Worm (Caenorhabditis elegans) whole organism, L3 larva: ENCODE measurements around the gene dnj-17.

Experiments
- R02D3.7 ChIP-seq: fragments of 150-350 bp; optimal IDR thresholded peaks from 2 replicates; lab custom pipeline; 2014; ENCODE audit warnings: missing biosample characterization, missing genetic modification characterization
- ZK546.5 ChIP-seq: sonication (generic microtip); optimal IDR thresholded peaks from 2 replicates; lab custom pipeline; 2017; ENCODE audit warnings: missing biosample characterization, missing genetic modification characterization
- aly-2 ChIP-seq: fragments of 150-350 bp; optimal IDR thresholded peaks from 2 replicates; lab custom pipeline; 2014; ENCODE audit warnings: missing biosample characterization, missing genetic modification characterization
- ama-1 ChIP-seq: fragments of 150-350 bp; optimal IDR thresholded peaks from 2 replicates; lab custom pipeline; 2018
- ceh-16 ChIP-seq: sonication (generic microtip); optimal IDR thresholded peaks from 2 replicates; lab custom pipeline; 2017; ENCODE audit warnings: missing biosample characterization, missing genetic modification characterization
- ceh-28 ChIP-seq: fragments of 150-350 bp; optimal IDR thresholded peaks from 2 replicates; lab custom pipeline; 2014; ENCODE audit warnings: missing biosample characterization, missing genetic modification reagents, missing genetic modification characterization
- ceh-9 ChIP-seq: sonication (generic microtip); optimal IDR thresholded peaks from 2 replicates; lab custom pipeline; 2018; ENCODE audit warnings: missing biosample characterization, missing genetic modification characterization
- daf-12 ChIP-seq: fragments of 150-350 bp; optimal IDR thresholded peaks from 2 replicates; lab custom pipeline; 2014; ENCODE audit warnings: missing biosample characterization, missing genetic modification reagents, missing genetic modification characterization
- egl-27 ChIP-seq: sonication (generic microtip); optimal IDR thresholded peaks from 4 replicates; lab custom pipeline; 2017; ENCODE audit warnings: missing biosample characterization, missing genetic modification reagents, missing genetic modification characterization
- egl-5 ChIP-seq: fragments of 150-350 bp; optimal IDR thresholded peaks from 2 replicates; lab custom pipeline; 2017; ENCODE audit warnings: missing biosample characterization, missing genetic modification reagents, missing genetic modification characterization, inconsistent platforms
- elt-1 ChIP-seq: fragments of 150-350 bp; optimal IDR thresholded peaks from 2 replicates; lab custom pipeline; 2014; ENCODE audit warnings: missing biosample characterization, missing genetic modification characterization
- elt-2 ChIP-seq: sonication (generic microtip); optimal IDR thresholded peaks from 2 replicates; lab custom pipeline; 2016; ENCODE audit warnings: missing genetic modification reagents, mild to moderate bottlenecking, missing genetic modification characterization, missing compliant biosample characterization
- elt-3 ChIP-seq, 3 experiments: fragments of 150-350 bp in 1 of 3; sonication (generic microtip) in 2 of 3; optimal IDR thresholded peaks; 2 replicates in 2 of 3; 4 replicates in 1 of 3; lab custom pipeline; 2014 to 2017; ENCODE audit warnings: missing biosample characterization in 3 of 3, missing genetic modification characterization in 3 of 3
- eor-1 ChIP-seq, 2 experiments: fragments of 150-350 bp; optimal IDR thresholded peaks; 2 replicates each; lab custom pipeline; 2014 to 2018; ENCODE audit warnings: missing biosample characterization in 2 of 2, missing genetic modification characterization in 2 of 2
- fkh-10 ChIP-seq: sonication (generic microtip); optimal IDR thresholded peaks from 2 replicates; lab custom pipeline; 2017; ENCODE audit warnings: missing biosample characterization, missing genetic modification reagents, missing genetic modification characterization
- fkh-2 ChIP-seq: fragments of 150-350 bp; optimal IDR thresholded peaks from 2 replicates; lab custom pipeline; 2014; ENCODE audit warnings: missing biosample characterization, missing genetic modification reagents, missing genetic modification characterization
- fos-1 ChIP-seq: fragments of 150-350 bp; optimal IDR thresholded peaks from 2 replicates; lab custom pipeline; 2014; ENCODE audit warnings: missing biosample characterization, missing genetic modification characterization
- hmg-11 ChIP-seq: sonication (generic microtip); optimal IDR thresholded peaks from 2 replicates; lab custom pipeline; 2016; ENCODE audit warnings: missing genetic modification characterization, missing compliant biosample characterization
- jun-1 ChIP-seq: fragments of 150-350 bp; optimal IDR thresholded peaks from 2 replicates; lab custom pipeline; 2014; ENCODE audit warnings: missing biosample characterization, missing genetic modification reagents, missing genetic modification characterization
- lin-15B ChIP-seq: fragments of 150-350 bp; optimal IDR thresholded peaks from 2 replicates; lab custom pipeline; 2014; ENCODE audit warnings: missing biosample characterization, missing genetic modification characterization
- lin-39 ChIP-seq: fragments of 150-350 bp; optimal IDR thresholded peaks from 2 replicates; lab custom pipeline; 2018; ENCODE audit warnings: missing biosample characterization, missing genetic modification reagents, missing genetic modification characterization
- lsy-12 ChIP-seq: sonication (generic microtip); optimal IDR thresholded peaks from 2 replicates; lab custom pipeline; 2016; ENCODE audit warnings: mild to moderate bottlenecking, missing genetic modification characterization, missing compliant biosample characterization
- mdl-1 ChIP-seq: fragments of 150-350 bp; optimal IDR thresholded peaks from 2 replicates; lab custom pipeline; 2014; ENCODE audit warnings: missing biosample characterization, missing genetic modification characterization
- mml-1 ChIP-seq: fragments of 150-350 bp; sonication (generic microtip); optimal IDR thresholded peaks from 3 replicates; lab custom pipeline; 2014; ENCODE audit warnings: missing biosample characterization, missing genetic modification characterization
- nfya-1 ChIP-seq: sonication (generic microtip); optimal IDR thresholded peaks from 2 replicates; lab custom pipeline; 2017; ENCODE audit warnings: missing genetic modification characterization, mild to moderate bottlenecking, missing compliant biosample characterization, antibody characterized with exemption, moderate library complexity; ENCODE audit not compliant: insufficient read depth
- nhr-11 ChIP-seq: fragments of 150-350 bp; optimal IDR thresholded peaks from 2 replicates; lab custom pipeline; 2014; ENCODE audit warnings: missing biosample characterization, missing genetic modification characterization
- nhr-12 ChIP-seq: fragments of 150-350 bp; optimal IDR thresholded peaks from 2 replicates; lab custom pipeline; 2014; ENCODE audit warnings: missing biosample characterization, missing genetic modification characterization
- nhr-23 ChIP-seq: fragments of 150-350 bp; optimal IDR thresholded peaks from 2 replicates; lab custom pipeline; 2014; ENCODE audit warnings: missing biosample characterization, missing genetic modification reagents, missing genetic modification characterization
- nhr-237 ChIP-seq: fragments of 150-350 bp; optimal IDR thresholded peaks from 2 replicates; lab custom pipeline; 2014; ENCODE audit warnings: missing biosample characterization, missing genetic modification characterization
- nhr-25 ChIP-seq: sonication (generic microtip); optimal IDR thresholded peaks from 2 replicates; lab custom pipeline; 2017; ENCODE audit warnings: missing biosample characterization, missing genetic modification characterization
- nhr-28 ChIP-seq: fragments of 150-350 bp; optimal IDR thresholded peaks from 2 replicates; lab custom pipeline; 2014; ENCODE audit warnings: missing biosample characterization, missing genetic modification characterization
- nhr-43 ChIP-seq: sonication (generic microtip); optimal IDR thresholded peaks from 2 replicates; lab custom pipeline; 2016; ENCODE audit warnings: mild to moderate bottlenecking, missing genetic modification characterization, missing compliant biosample characterization; ENCODE audit not compliant: poor library complexity, severe bottlenecking
- nhr-67 ChIP-seq: fragments of 150-350 bp; optimal IDR thresholded peaks from 2 replicates; lab custom pipeline; 2014; ENCODE audit warnings: missing biosample characterization, missing genetic modification characterization
- nhr-76 ChIP-seq: fragments of 150-350 bp; sonication (generic microtip); optimal IDR thresholded peaks from 5 replicates; lab custom pipeline; 2014; ENCODE audit warnings: missing biosample characterization, missing genetic modification characterization
- nhr-77 ChIP-seq: fragments of 150-350 bp; optimal IDR thresholded peaks from 2 replicates; lab custom pipeline; 2014; ENCODE audit warnings: missing biosample characterization, missing genetic modification characterization
- pha-4 ChIP-seq: fragments of 150-350 bp; optimal IDR thresholded peaks from 2 replicates; lab custom pipeline; 2014; ENCODE audit warnings: missing biosample characterization, missing genetic modification reagents, missing genetic modification characterization
- pqm-1 ChIP-seq: fragments of 150-350 bp; optimal IDR thresholded peaks from 2 replicates; lab custom pipeline; 2017; ENCODE audit warnings: missing biosample characterization, missing genetic modification characterization, inconsistent platforms
- sea-2 ChIP-seq: fragments of 150-350 bp; sonication (generic microtip); optimal IDR thresholded peaks from 4 replicates; lab custom pipeline; 2014; ENCODE audit warnings: missing biosample characterization, missing genetic modification reagents, missing genetic modification characterization
- skn-1 ChIP-seq: fragments of 150-350 bp; optimal IDR thresholded peaks from 2 replicates; lab custom pipeline; 2014; ENCODE audit warnings: missing biosample characterization, missing genetic modification characterization
- snpc-4 ChIP-seq: fragments of 150-350 bp; optimal IDR thresholded peaks from 2 replicates; lab custom pipeline; 2014; ENCODE audit warnings: missing biosample characterization, missing genetic modification characterization
- tbx-2 ChIP-seq: sonication (generic microtip); optimal IDR thresholded peaks from 2 replicates; lab custom pipeline; 2016; ENCODE audit warnings: mild to moderate bottlenecking, missing genetic modification characterization, missing compliant biosample characterization
- unc-39 ChIP-seq: sonication (generic microtip); optimal IDR thresholded peaks from 4 replicates; lab custom pipeline; 2017; ENCODE audit warnings: missing biosample characterization, missing genetic modification characterization
- unc-62 ChIP-seq: fragments of 150-350 bp; sonication (generic microtip); optimal IDR thresholded peaks from 4 replicates; lab custom pipeline; 2014; ENCODE audit warnings: missing biosample characterization, missing genetic modification reagents, missing genetic modification characterization
- zag-1 ChIP-seq: fragments of 150-350 bp; optimal IDR thresholded peaks from 2 replicates; lab custom pipeline; 2014; ENCODE audit warnings: missing biosample characterization, missing genetic modification characterization
- ztf-11 ChIP-seq: fragments of 150-350 bp; optimal IDR thresholded peaks from 2 replicates; lab custom pipeline; 2014; ENCODE audit warnings: missing biosample characterization, missing genetic modification characterization
- ztf-4 ChIP-seq: fragments of 150-350 bp; optimal IDR thresholded peaks from 2 replicates; lab custom pipeline; 2014; ENCODE audit warnings: missing biosample characterization, missing genetic modification characterization

dnj-17 gene

ce11 chrIII:13378242-13378641 lies 14.9 kb downstream of the dnj-17 start, which contains the start of gene T03F6.10:
Gene T03F6.10 (minus strand): TSS chrIII:13378342.
- no peak for TF ChIP-seq elt-3 (tag; optimal IDR thresholded peaks at IDR 0.05; lab: Kevin White, UChicago)
- no peak for TF ChIP-seq zag-1 (tag; lab: Kevin White, UChicago)
- no peak for TF ChIP-seq tbx-2
- TF ChIP-seq ceh-28 (tag; lab: Kevin White, UChicago) = no peak
- TF ChIP-seq lin-15B (tag; lab: Kevin White, UChicago) = no peak
- TF ChIP-seq pha-4 (tag; lab: Kevin White, UChicago) = no peak
- TF ChIP-seq aly-2 (tag; lab: Kevin White, UChicago) = no peak
- TF ChIP-seq elt-1 (tag; lab: Kevin White, UChicago) = no peak
- TF ChIP-seq nhr-25 = no peak
- TF ChIP-seq, all 47 proteins: peak for 0

ce11 chrIII:13377249-13377648 lies 15.9 kb downstream of the dnj-17 start:
- TF ChIP-seq pqm-1 (peak; percentile 62), nfya-1 (peak; percentile 93), skn-1 (tag; lab: Kevin White, UChicago) (peak; percentile 76), jun-1 (peak; percentile 55), unc-39 (tag; lab: Kevin White, UChicago) (no peak), fkh-10 (GFP tag; lab: Kevin White, UChicago) (no peak), nhr-28 (tag; lab: Kevin White, UChicago) (no peak), fkh-2 (tag; lab: Kevin White, UChicago) (no peak), nhr-12 (tag; lab: Kevin White, UChicago) (no peak), ama-1 (lab: Kevin White, UChicago) (no peak), ztf-11 (tag; lab: Kevin White, UChicago) (no peak), elt-2 (tag; lab: Kevin White, UChicago) (peak; percentile 93), elt-1 (tag; lab: Kevin White, UChicago) (no peak), R02D3.7 (no peak), pha-4 (tag; lab: Kevin White, UChicago) (peak; percentile 55), nhr-11 (tag; lab: Kevin White, UChicago) (no peak), lin-15B (tag; lab: Kevin White, UChicago) (peak; percentile 27), daf-12 (tag; lab: Kevin White, UChicago) (no peak), nhr-76 (tag; lab: Kevin White, UChicago) (no peak), egl-5 (tag; lab: Kevin White, UChicago) (peak; percentile 9), aly-2 (tag; lab: Kevin White, UChicago) (no peak), nhr-67 (tag; lab: Kevin White, UChicago) (no peak), eor-1 (tag; optimal IDR thresholded peaks at IDR 0.05; lab: Kevin White, UChicago) (no peak), elt-3 (tag; optimal IDR thresholded peaks at IDR 0.05; lab: Kevin White, UChicago) (no peak), ztf-4 (no peak), nhr-23 (tag; lab: Kevin White, UChicago) (no peak), ceh-9 (tag; lab: Kevin White, UChicago) (no peak), nhr-25 (no peak), mml-1 (tag; lab: Kevin White, UChicago) (no peak), tbx-2 (no peak), ceh-16 (tag; lab: Kevin White, UChicago) (no peak), snpc-4 (peak; percentile 56), sea-2 (no peak), nhr-43 (peak; percentile 7), egl-27 (tag; lab: Kevin White, UChicago) (no peak), nhr-77 (tag; lab: Kevin White, UChicago) (no peak), lsy-12 (tag; lab: Kevin White, UChicago) (no peak), ZK546.5 (tag; lab: Kevin White, UChicago) (no peak), unc-62 (GFP tag; lab: Kevin White, UChicago) (no peak), fos-1 (tag; lab: Kevin White, UChicago) (no peak), lin-39 (tag; lab: Kevin White, UChicago) (peak; percentile 91), nhr-237 (tag; lab: Kevin White, UChicago) (no peak), mdl-1 (tag; lab: Kevin White, UChicago) (no peak), hmg-11 (tag; lab: Kevin White, UChicago) (peak; percentile 97), ceh-28 (tag; lab: Kevin White, UChicago) (no peak), zag-1 (tag; lab: Kevin White, UChicago) (no peak)
